Worm (Caenorhabditis elegans): Measurements from ENCODE around the gene T04C9.3.

Gene T04C9.3

DNA sequence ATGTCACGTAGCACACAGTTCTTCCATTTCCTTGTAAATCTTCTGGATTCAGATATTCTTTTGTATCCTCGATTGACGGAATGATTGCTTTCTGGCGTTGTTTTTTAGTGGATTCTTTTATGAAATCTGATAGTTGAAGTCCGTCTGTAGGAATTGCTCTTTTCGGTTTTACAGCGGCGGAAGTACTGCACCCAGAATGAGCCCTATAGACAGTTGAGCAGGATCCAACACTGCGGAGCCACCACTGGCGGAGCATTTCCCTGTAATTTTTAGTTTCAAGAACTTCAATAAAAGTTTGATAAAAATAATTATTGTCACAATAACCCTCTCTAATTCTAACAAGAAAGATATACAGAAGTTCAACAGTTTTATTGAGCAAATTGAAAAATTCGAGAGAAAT lies 39.6 kb upstream of the T04C9.3 start, which contains the start of gene F25B5.5 (continued):
- TF ChIP-seq lin-26 (GFP tag; IDR thresholded peaks at IDR 0.05), result 0 out of 2 replicates have a peak, but pooled peaks have one; percentile 32
- TF ChIP-seq lin-54 (GFP tag; optimal IDR thresholded peaks at IDR 0.05), result no peak
- no peak for TF ChIP-seq pha-4 (tag; optimal IDR thresholded peaks at IDR 0.05)
- TF ChIP-seq rpc-1 (optimal IDR thresholded peaks at IDR 0.05), result no peak
- no peak for TF ChIP-seq rpc-1 (tag; optimal IDR thresholded peaks at IDR 0.05)
- TF ChIP-seq mcd-1 (GFP tag; IDR thresholded peaks at IDR 0.05), result no peak
- TF ChIP-seq ccch-3 (GFP tag; optimal IDR thresholded peaks at IDR 0.05), result no peak
- TF ChIP-seq nhr-80 (tag; optimal IDR thresholded peaks at IDR 0.05), result no peak
- TF ChIP-seq F23B12.7 (tag; optimal IDR thresholded peaks at IDR 0.05; ENCODE audit: insufficient read depth), result no peak
- TF ChIP-seq madf-6 (GFP tag; IDR thresholded peaks at IDR 0.05), result no peak
- no peak for TF ChIP-seq attf-3 (GFP tag; conservative IDR thresholded peaks at IDR 0.05)
- no peak for TF ChIP-seq madf-10 (tag; optimal IDR thresholded peaks at IDR 0.05)
- TF ChIP-seq ztf-26 (tag; optimal IDR thresholded peaks at IDR 0.05), result no peak
- TF ChIP-seq Y53G8AR.9 (GFP tag; conservative IDR thresholded peaks at IDR 0.05), result no peak
- no peak for TF ChIP-seq K11D2.4 (GFP tag; IDR thresholded peaks at IDR 0.05)
- no peak for TF ChIP-seq snpc-3.4 (tag; optimal IDR thresholded peaks at IDR 0.05)
- no peak for TF ChIP-seq tbp1 (GFP tag; optimal IDR thresholded peaks at IDR 0.05)
- TF ChIP-seq B0035.1 (tag; optimal IDR thresholded peaks at IDR 0.05), result no peak
- no peak for TF ChIP-seq Y67H2A.10 (GFP tag; conservative IDR thresholded peaks at IDR 0.05)
- no peak for TF ChIP-seq F33H1.4 (GFP tag; IDR thresholded peaks at IDR 0.05)
- 0 out of 2 replicates have a peak, but pooled peaks have one; percentile 12 for TF ChIP-seq madf-3 (GFP tag; IDR thresholded peaks at IDR 0.05)
- TF ChIP-seq atf-7 (tag; optimal IDR thresholded peaks at IDR 0.05), result no peak
- no peak for TF ChIP-seq ceh-100 (GFP tag; IDR thresholded peaks at IDR 0.05)
- TF ChIP-seq hrde-1 (tag; optimal IDR thresholded peaks at IDR 0.05; ENCODE audit: borderline replicate concordance), result no peak
- no peak for TF ChIP-seq T07F8.4 (tag; optimal IDR thresholded peaks at IDR 0.05)
- TF ChIP-seq xnd-1 (tag; optimal IDR thresholded peaks at IDR 0.05), result no peak
- TF ChIP-seq tbx-9 (tag; optimal IDR thresholded peaks at IDR 0.05; ENCODE audit: borderline replicate concordance), result no peak
- no peak for TF ChIP-seq sdz-38 (tag; optimal IDR thresholded peaks at IDR 0.05)
- TF ChIP-seq fkh-3 (tag; optimal IDR thresholded peaks at IDR 0.05), result no peak
- TF ChIP-seq ztf-25 (GFP tag; IDR thresholded peaks at IDR 0.05), result no peak
- TF ChIP-seq ztf-28 (GFP tag; IDR thresholded peaks at IDR 0.05), result no peak
- peak in 1 of 3 experiments; percentile 32 for TF ChIP-seq lin-35 (GFP tag; optimal IDR thresholded peaks at IDR 0.05)
- no peak for TF ChIP-seq egl-18 (GFP tag; IDR thresholded peaks at IDR 0.05)
- TF ChIP-seq zim-3 (tag; optimal IDR thresholded peaks at IDR 0.05), result no peak

DNA sequence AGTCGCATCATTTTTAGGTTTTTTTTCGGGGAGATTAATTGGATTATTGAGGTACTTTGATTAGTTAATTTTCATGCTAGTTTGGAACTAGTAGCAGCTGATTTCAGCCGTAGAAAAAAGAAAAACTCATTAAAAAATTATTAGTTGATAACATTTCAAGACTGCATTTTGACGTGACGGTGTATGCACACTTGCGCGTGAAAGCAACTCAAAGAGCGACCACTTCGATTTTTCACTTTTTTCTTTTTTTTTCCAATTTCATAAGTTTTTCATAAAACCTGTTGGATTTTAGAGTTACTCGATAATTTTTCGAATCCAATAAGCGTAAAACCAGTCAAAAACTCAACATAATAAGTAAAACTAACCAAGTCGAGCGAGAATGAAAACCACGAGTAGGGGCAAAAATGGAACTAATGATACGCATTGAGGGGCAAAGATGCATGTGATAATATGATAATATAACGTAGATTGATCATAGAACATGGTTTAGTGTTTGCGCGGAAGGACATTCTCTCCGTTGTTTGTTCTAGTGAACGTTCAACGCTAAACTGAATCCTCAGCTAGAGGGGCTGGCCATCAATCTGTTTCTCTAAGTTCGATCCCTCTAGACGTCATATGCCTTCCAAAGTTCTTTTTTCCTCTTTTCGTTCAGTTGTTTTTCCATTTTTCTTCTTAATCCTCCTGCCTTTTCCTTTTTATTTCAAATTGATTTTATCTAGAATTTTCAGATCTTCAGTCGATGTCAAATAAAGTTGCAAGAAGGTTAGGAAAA lies 37.1 kb upstream of the T04C9.3 start, which contains the start of the genes F25B5.6 and F25B5.3:
Gene F25B5.6, minus strand, starts transcription at position 572 of the 772 bp plus-strand sequence.
Gene F25B5.3, plus strand, starts transcription at position 722 of the 772 bp plus-strand sequence.
- TF ChIP-seq B0035.1 (tag; optimal IDR thresholded peaks at IDR 0.05) (no peak), gei-17 (GFP tag; optimal IDR thresholded peaks at IDR 0.05) (no peak), K12H6.12 (tag; optimal IDR thresholded peaks at IDR 0.05) (no peak), athp-1 (tag; optimal IDR thresholded peaks at IDR 0.05) (no peak), ceh-27 (GFP tag; optimal IDR thresholded peaks at IDR 0.05) (no peak), madf-10 (tag; optimal IDR thresholded peaks at IDR 0.05) (no peak), F23B12.7 (tag; optimal IDR thresholded peaks at IDR 0.05; ENCODE audit: insufficient read depth) (peak; percentile 34), unc-130 (GFP tag; optimal IDR thresholded peaks at IDR 0.05) (no peak), ceh-79 (tag; optimal IDR thresholded peaks at IDR 0.05) (no peak), ztf-6 (GFP tag; IDR thresholded peaks at IDR 0.05) (no peak), ekl-4 (GFP tag; IDR thresholded peaks at IDR 0.05) (no peak), tlf-1 (GFP tag; optimal IDR thresholded peaks at IDR 0.05) (no peak), hrde-1 (tag; optimal IDR thresholded peaks at IDR 0.05; ENCODE audit: borderline replicate concordance) (no peak), mcd-1 (GFP tag; IDR thresholded peaks at IDR 0.05) (0 out of 2 replicates have a peak, but pooled peaks have one; percentile 14), dpff-1 (tag; optimal IDR thresholded peaks at IDR 0.05) (no peak), D2030.7 (GFP tag; IDR thresholded peaks at IDR 0.05) (no peak), Y53G8AR.9 (GFP tag; conservative IDR thresholded peaks at IDR 0.05) (0 out of 2 replicates have a peak, but pooled peaks have one; percentile 23), lin-40 (tag; optimal IDR thresholded peaks at IDR 0.05) (no peak), sdz-38 (tag; optimal IDR thresholded peaks at IDR 0.05) (no peak), cebp-1 (GFP tag; IDR thresholded peaks at IDR 0.05) (no peak), cebp-1 (tag; optimal IDR thresholded peaks at IDR 0.05) (peak; percentile 18), lin-54 (GFP tag; optimal IDR thresholded peaks at IDR 0.05) (no peak)

All from whole organism, young adult.